Fruit fly (Drosophila melanogaster): ENCODE data around the gene Coprox.
A peak's percentile ranks its signal among the peaks of the same experiment; 100 is the strongest.

Coprox gene

dm6 chr2L:6921360-6922090 lies 42.7 kb upstream of the Coprox start (continued):
- TF ChIP-seq Xbp1 (GFP tag; optimal IDR thresholded peaks at IDR 0.05) (no peak), CG8478 (optimal IDR thresholded peaks at IDR 0.05) (no peak), CG7928 (GFP tag; optimal IDR thresholded peaks at IDR 0.05) (no peak), stwl (tag; optimal IDR thresholded peaks at IDR 0.05) (peak; percentile 20), CG10147 (GFP tag; optimal IDR thresholded peaks at IDR 0.05) (peak; percentile 51), Neu2 (GFP tag; optimal IDR thresholded peaks at IDR 0.05; ENCODE audit: borderline replicate concordance) (no peak), Adf1 (GFP tag; IDR thresholded peaks at IDR 0.05) (0 out of 2 replicates have a peak, but pooled peaks have one; percentile 3), Lpt (GFP tag; optimal IDR thresholded peaks at IDR 0.05) (no peak), Opbp (GFP tag; IDR thresholded peaks at IDR 0.05; ENCODE audit: partially characterized antibody) (no peak), gce (GFP tag; IDR thresholded peaks at IDR 0.05) (no peak), ro (GFP tag; IDR thresholded peaks at IDR 0.05) (no peak), CG10654 (GFP tag; optimal IDR thresholded peaks at IDR 0.05) (no peak), jing (GFP tag; optimal IDR thresholded peaks at IDR 0.05) (no peak), Nf-YB (GFP tag; optimal IDR thresholded peaks at IDR 0.05) (no peak), crc (GFP tag; optimal IDR thresholded peaks at IDR 0.05) (no peak), CG9609 (GFP tag; optimal IDR thresholded peaks at IDR 0.05) (no peak), CG11247 (GFP tag; IDR thresholded peaks at IDR 0.05) (no peak), ara (GFP tag; IDR thresholded peaks at IDR 0.05) (no peak), CG2129 (GFP tag; IDR thresholded peaks at IDR 0.05; ENCODE audit: partially characterized antibody) (no peak), CG17186 (GFP tag; optimal IDR thresholded peaks at IDR 0.05) (peak; percentile 22), CG8359 (GFP tag; optimal IDR thresholded peaks at IDR 0.05; ENCODE audit: borderline replicate concordance) (no peak), crp (GFP tag; optimal IDR thresholded peaks at IDR 0.05) (no peak), TFAM (GFP tag; optimal IDR thresholded peaks at IDR 0.05) (no peak), CG4617 (GFP tag; optimal IDR thresholded peaks at IDR 0.05; ENCODE audit: borderline replicate concordance) (no peak), pho (GFP tag; optimal IDR thresholded peaks at IDR 0.05) (no peak), CG10959 (GFP tag; IDR thresholded peaks at IDR 0.05) (no peak), sob (GFP tag; IDR thresholded peaks at IDR 0.05) (no peak), pnt (GFP tag; optimal IDR thresholded peaks at IDR 0.05) (no peak), HLHmδ (GFP tag; optimal IDR thresholded peaks at IDR 0.05) (no peak), Six4 (GFP tag; optimal IDR thresholded peaks at IDR 0.05) (no peak), zen2 (GFP tag; IDR thresholded peaks at IDR 0.05; ENCODE audit: partially characterized antibody) (no peak), NfI (GFP tag; optimal IDR thresholded peaks at IDR 0.05) (no peak), slp2 (GFP tag; optimal IDR thresholded peaks at IDR 0.05) (no peak), E2f2 (GFP tag; IDR thresholded peaks at IDR 0.05) (0 out of 2 replicates have a peak, but pooled peaks have one; percentile 12), grn (GFP tag; optimal IDR thresholded peaks at IDR 0.05) (no peak), tio (GFP tag; optimal IDR thresholded peaks at IDR 0.05) (no peak), Ets65A (GFP tag) (no peak), danr (GFP tag; IDR thresholded peaks at IDR 0.05) (no peak), CG9797 (GFP tag; optimal IDR thresholded peaks at IDR 0.05) (no peak), sd (tag; optimal IDR thresholded peaks at IDR 0.05) (no peak), gro (GFP tag; optimal IDR thresholded peaks at IDR 0.05) (peak; percentile 34)
